Fruit fly (Drosophila melanogaster) whole organism, wandering third instar larva: ENCODE results near the gene dUTPase.

Source experiments
- Abd-B ChIP-seq: fragments of >200 bp; optimal IDR thresholded peaks from 2 replicates; lab custom pipeline; 2017; ENCODE audit warnings: missing biosample characterization, missing genetic modification characterization
- CG9705 ChIP-seq: fragments of 200-800 bp; sonication (Bioruptor generic); optimal IDR thresholded peaks from 2 replicates; lab custom pipeline; 2018; ENCODE audit warnings: missing biosample characterization, mild to moderate bottlenecking, missing genetic modification characterization
- CrebA ChIP-seq: fragments of 200-800 bp; sonication (Bioruptor generic); optimal IDR thresholded peaks from 2 replicates; lab custom pipeline; 2016; ENCODE audit warnings: missing biosample characterization, mild to moderate bottlenecking, missing genetic modification characterization, borderline replicate concordance
- Dfd ChIP-seq: fragments of >200 bp; optimal IDR thresholded peaks from 2 replicates; lab custom pipeline; 2017; ENCODE audit warnings: missing biosample characterization, missing genetic modification characterization
- OdsH ChIP-seq: fragments of 200-800 bp; sonication (Bioruptor generic); optimal IDR thresholded peaks from 2 replicates; lab custom pipeline; 2016; ENCODE audit warnings: missing biosample characterization, mild to moderate bottlenecking, missing genetic modification characterization
- h ChIP-seq: fragments of 200-800 bp; sonication (Bioruptor generic); optimal IDR thresholded peaks from 3 replicates; lab custom pipeline; 2016; ENCODE audit warnings: missing biosample characterization, mild to moderate bottlenecking, missing genetic modification characterization
- lola ChIP-seq: fragments of >200 bp; optimal IDR thresholded peaks from 2 replicates; lab custom pipeline; 2017; ENCODE audit warnings: missing biosample characterization, missing genetic modification characterization
- sv ChIP-seq: fragments of 200-800 bp; sonication (Bioruptor generic); optimal IDR thresholded peaks from 3 replicates; lab custom pipeline; 2016; ENCODE audit warnings: missing biosample characterization, missing genetic modification characterization
- usp ChIP-seq: fragments of >200 bp; optimal IDR thresholded peaks from 2 replicates; lab custom pipeline; 2017; ENCODE audit warnings: missing biosample characterization, missing genetic modification characterization
- woc ChIP-seq: sonication (Bioruptor generic); optimal IDR thresholded peaks from 2 replicates; lab custom pipeline; 2016; ENCODE audit warnings: missing biosample characterization, mild to moderate bottlenecking, missing genetic modification characterization

- TF ChIP-seq h (peak; percentile 75), CG9705 (peak; percentile 12), Dfd (GFP tag; lab: Kevin White, UChicago) (no peak), CrebA (GFP tag; lab: Kevin White, UChicago) (no peak), sv (GFP tag; lab: Kevin White, UChicago) (peak; percentile 81), OdsH (GFP tag; lab: Kevin White, UChicago) (peak; percentile 66), usp (GFP tag; lab: Kevin White, UChicago) (no peak), Abd-B (GFP tag; lab: Kevin White, UChicago) (no peak), lola (GFP tag; lab: Kevin White, UChicago) (no peak), woc (GFP tag; lab: Kevin White, UChicago) (peak; percentile 89)
Measured at dm6 chr2L:11057333-11058110, 46.4 kb downstream of the dUTPase start.
